Worm (Caenorhabditis elegans): ENCODE measurements around the gene C46C2.2.

ce11 chrIV:9256865-9257264, 39.3 kb downstream of the C46C2.2 start:
- no peak for TF ChIP-seq ama-1 (optimal IDR thresholded peaks at IDR 0.05)
- no peak for TF ChIP-seq hnd-1 (tag; optimal IDR thresholded peaks at IDR 0.05)
- TF ChIP-seq B0310.2 (tag; optimal IDR thresholded peaks at IDR 0.05): no peak
- no peak for TF ChIP-seq sea-1 (GFP tag; conservative IDR thresholded peaks at IDR 0.05)
- no peak for TF ChIP-seq flt-1 (GFP tag; IDR thresholded peaks at IDR 0.05)

All from whole organism, early embryonic.